Fruit fly (Drosophila melanogaster) whole organism, embryonic: ENCODE data around the gene SCCRO.
A peak's percentile ranks its signal among the peaks of the same experiment; 100 is the strongest.

Experiments used
- ATbp ChIP-seq: fragments of 200-800 bp; sonication (Bioruptor generic); optimal IDR thresholded peaks from 2 replicates; lab custom pipeline; 2017; ENCODE audit warnings: missing biosample characterization, mild to moderate bottlenecking, missing genetic modification characterization, missing genetic modification reagents
- Ada2b ChIP-seq: fragments of 200-800 bp; sonication (Bioruptor generic); IDR thresholded peaks from 2 replicates; pipeline ENCODE4 v1.3.6; 2022; ENCODE audit warnings: missing biosample characterization, missing genetic modification characterization
- Atf-2 ChIP-seq: fragments of 200-800 bp; sonication (Bioruptor generic); optimal IDR thresholded peaks from 2 replicates; lab custom pipeline; 2016; ENCODE audit warnings: missing biosample characterization, missing genetic modification characterization
- Bteb2 ChIP-seq: fragments of 200-800 bp; sonication (Bioruptor generic); optimal IDR thresholded peaks from 2 replicates; lab custom pipeline; 2016; ENCODE audit warnings: missing biosample characterization, missing genetic modification characterization
- CG10654 ChIP-seq: fragments of 200-800 bp; sonication (Bioruptor generic); optimal IDR thresholded peaks from 2 replicates; lab custom pipeline; 2016; ENCODE audit warnings: missing biosample characterization, missing genetic modification characterization
- CG11456 ChIP-seq: fragments of 200-800 bp; sonication (Bioruptor generic); IDR thresholded peaks from 3 replicates; pipeline ENCODE4 v1.3.6; 2022; ENCODE audit warnings: missing biosample characterization, missing genetic modification characterization
- CG12104 ChIP-seq: fragments of 200-800 bp; sonication (Bioruptor generic); optimal IDR thresholded peaks from 3 replicates; lab custom pipeline; 2016; ENCODE audit warnings: missing biosample characterization, missing genetic modification characterization
- CG12219 ChIP-seq: fragments of 200-800 bp; sonication (Bioruptor generic); optimal IDR thresholded peaks from 3 replicates; lab custom pipeline; 2018; ENCODE audit warnings: missing biosample characterization, mild to moderate bottlenecking, missing genetic modification characterization
- CG12299 ChIP-seq: fragments of 200-800 bp; sonication (Bioruptor generic); optimal IDR thresholded peaks from 2 replicates; lab custom pipeline; 2018; ENCODE audit warnings: missing biosample characterization, mild to moderate bottlenecking, missing genetic modification characterization
- CG1233 ChIP-seq: fragments of 200-800 bp; sonication (Bioruptor generic); optimal IDR thresholded peaks from 4 replicates; lab custom pipeline; 2018; ENCODE audit warnings: missing biosample characterization, mild to moderate bottlenecking, missing genetic modification characterization
- CG12942 ChIP-seq: fragments of 200-800 bp; sonication (Bioruptor generic); optimal IDR thresholded peaks from 3 replicates; lab custom pipeline; 2016; ENCODE audit warnings: missing biosample characterization, missing genetic modification characterization
- CG13287 ChIP-seq: fragments of 200-800 bp; sonication (Bioruptor generic); IDR thresholded peaks from 2 replicates; pipeline ENCODE4 v1.3.6; 2022; ENCODE audit warnings: missing biosample characterization, missing genetic modification characterization; ENCODE audit not compliant: partially characterized antibody
- CG13775 ChIP-seq: fragments of 200-800 bp; sonication (Bioruptor generic); optimal IDR thresholded peaks from 3 replicates; lab custom pipeline; 2017; ENCODE audit warnings: missing biosample characterization, mild to moderate bottlenecking, missing genetic modification characterization
- CG14965 ChIP-seq: fragments of 200-800 bp; sonication (Bioruptor generic); optimal IDR thresholded peaks from 2 replicates; lab custom pipeline; 2016; ENCODE audit warnings: missing biosample characterization, missing genetic modification characterization, borderline replicate concordance
- CG1603 ChIP-seq: fragments of 200-800 bp; sonication (Bioruptor generic); optimal IDR thresholded peaks from 2 replicates; lab custom pipeline; 2019; ENCODE audit warnings: missing biosample characterization, mild to moderate bottlenecking, missing genetic modification characterization, moderate library complexity
- CG17612 ChIP-seq: fragments of 200-800 bp; sonication (Bioruptor generic); IDR thresholded peaks from 2 replicates; pipeline ENCODE4 v1.3.6; 2022; ENCODE audit warnings: missing biosample characterization, missing genetic modification characterization
- CG31388 ChIP-seq: fragments of 200-800 bp; sonication (Bioruptor generic); optimal IDR thresholded peaks from 2 replicates; lab custom pipeline; 2016; ENCODE audit warnings: missing biosample characterization, missing genetic modification characterization
- CG32532 ChIP-seq: fragments of 200-800 bp; sonication (Bioruptor generic); IDR thresholded peaks from 2 replicates; pipeline ENCODE4 v1.3.6; 2022; ENCODE audit warnings: missing biosample characterization, missing genetic modification characterization
- CG4328 ChIP-seq: fragments of 200-800 bp; sonication (Bioruptor generic); optimal IDR thresholded peaks from 3 replicates; lab custom pipeline; 2017; ENCODE audit warnings: missing biosample characterization, missing genetic modification reagents, missing genetic modification characterization
- CG4404 ChIP-seq: fragments of 200-800 bp; sonication (Bioruptor generic); IDR thresholded peaks from 2 replicates; pipeline ENCODE4 v1.3.6; 2022; ENCODE audit warnings: missing biosample characterization, missing genetic modification characterization
- CG7271 ChIP-seq: fragments of 200-800 bp; sonication (Bioruptor generic); optimal IDR thresholded peaks from 2 replicates; lab custom pipeline; 2018; ENCODE audit warnings: missing biosample characterization, mild to moderate bottlenecking, missing genetic modification characterization, moderate library complexity
- CG8089 ChIP-seq: fragments of 200-800 bp; sonication (Bioruptor generic); optimal IDR thresholded peaks from 3 replicates; lab custom pipeline; 2016; ENCODE audit warnings: missing biosample characterization, missing genetic modification characterization
- CG8281 ChIP-seq: fragments of 200-800 bp; sonication (Bioruptor generic); optimal IDR thresholded peaks from 2 replicates; lab custom pipeline; 2018; ENCODE audit warnings: missing biosample characterization, mild to moderate bottlenecking, missing genetic modification characterization, moderate library complexity
- CG9932 ChIP-seq: fragments of 200-800 bp; sonication (Bioruptor generic); IDR thresholded peaks from 2 replicates; pipeline ENCODE4 v1.3.6; 2022; ENCODE audit warnings: missing biosample characterization, missing genetic modification characterization
- Chrac-16 ChIP-seq: fragments of 200-800 bp; sonication (Bioruptor generic); optimal IDR thresholded peaks from 3 replicates; lab custom pipeline; 2016; ENCODE audit warnings: missing biosample characterization, missing genetic modification characterization
- D ChIP-seq, 2 experiments: fragments of 200-800 bp in 1 of 2; fragments of >200 bp in 1 of 2; sonication (Bioruptor generic) in 1 of 2; optimal IDR thresholded peaks; 2 replicates in 1 of 2; 3 replicates in 1 of 2; lab custom pipeline; 2017; ENCODE audit warnings: mild to moderate bottlenecking in 1 of 2, missing biosample characterization in 1 of 2, missing genetic modification characterization in 1 of 2, missing genetic modification reagents in 1 of 2
- HLHmδ ChIP-seq: fragments of 200-800 bp; sonication (Bioruptor generic); optimal IDR thresholded peaks from 2 replicates; lab custom pipeline; 2018; ENCODE audit warnings: missing biosample characterization, mild to moderate bottlenecking, missing genetic modification characterization, moderate library complexity
- Hmx ChIP-seq: fragments of 200-800 bp; sonication (Bioruptor generic); optimal IDR thresholded peaks from 2 replicates; lab custom pipeline; 2016; ENCODE audit warnings: missing biosample characterization, missing genetic modification characterization
- Hr3 ChIP-seq: fragments of 200-800 bp; sonication (Bioruptor generic); optimal IDR thresholded peaks from 3 replicates; lab custom pipeline; 2016; ENCODE audit warnings: missing biosample characterization, missing genetic modification characterization
- Rfx ChIP-seq: fragments of 200-800 bp; sonication (Bioruptor generic); IDR thresholded peaks from 2 replicates; pipeline ENCODE4 v1.3.6; 2022; ENCODE audit warnings: missing biosample characterization, missing genetic modification characterization
- Rx ChIP-seq: fragments of 200-800 bp; sonication (Bioruptor generic); IDR thresholded peaks from 2 replicates; pipeline ENCODE4 v1.3.6; 2022; ENCODE audit warnings: missing biosample characterization, missing genetic modification characterization
- Sox102F ChIP-seq: fragments of 200-800 bp; sonication (Bioruptor generic); optimal IDR thresholded peaks from 2 replicates; lab custom pipeline; 2018; ENCODE audit warnings: missing biosample characterization, mild to moderate bottlenecking, missing genetic modification characterization, moderate library complexity
- Tbp ChIP-seq: fragments of >200 bp; optimal IDR thresholded peaks from 2 replicates; lab custom pipeline; 2018; ENCODE audit warnings: missing biosample characterization, missing genetic modification characterization
- abd-A ChIP-seq: fragments of 200-800 bp; sonication (Bioruptor generic); optimal IDR thresholded peaks from 3 replicates; lab custom pipeline; 2019; ENCODE audit warnings: missing biosample characterization, mild to moderate bottlenecking, missing genetic modification characterization, moderate library complexity
- gem ChIP-seq: fragments of 200-800 bp; sonication (Bioruptor generic); optimal IDR thresholded peaks from 2 replicates; lab custom pipeline; 2019; ENCODE audit warnings: missing biosample characterization, mild to moderate bottlenecking, missing genetic modification characterization, moderate library complexity
- gro ChIP-seq: fragments of 200-800 bp; sonication (Bioruptor generic); optimal IDR thresholded peaks from 2 replicates; lab custom pipeline; 2016; ENCODE audit warnings: missing biosample characterization, missing genetic modification characterization
- lov ChIP-seq, 2 experiments: fragments of 200-800 bp in 1 of 2; fragments of >200 bp in 1 of 2; sonication (Bioruptor generic) in 1 of 2; IDR thresholded peaks in 1 of 2; optimal IDR thresholded peaks in 1 of 2; 2 replicates in 1 of 2; 3 replicates in 1 of 2; pipeline versions ENCODE4 v1.3.6 to Lab custom; 2017 to 2022; ENCODE audit warnings: missing biosample characterization in 1 of 2, missing genetic modification characterization in 1 of 2
- nom ChIP-seq: fragments of 200-800 bp; sonication (Bioruptor generic); optimal IDR thresholded peaks from 2 replicates; lab custom pipeline; 2017; ENCODE audit warnings: missing biosample characterization, missing genetic modification characterization, mild to moderate bottlenecking, moderate library complexity, missing genetic modification reagents
- oc ChIP-seq: fragments of 200-800 bp; sonication (Bioruptor generic); optimal IDR thresholded peaks from 2 replicates; lab custom pipeline; 2018; ENCODE audit warnings: missing biosample characterization, mild to moderate bottlenecking, missing genetic modification characterization, moderate library complexity
- pita ChIP-seq: fragments of 200-800 bp; sonication (Bioruptor generic); optimal IDR thresholded peaks from 2 replicates; lab custom pipeline; 2017; ENCODE audit warnings: missing biosample characterization, mild to moderate bottlenecking, missing genetic modification characterization
- row ChIP-seq: fragments of 200-800 bp; sonication (Bioruptor generic); IDR thresholded peaks from 3 replicates; pipeline ENCODE4 v1.3.6; 2022; ENCODE audit warnings: missing biosample characterization, missing genetic modification characterization
- salm ChIP-seq: fragments of 200-800 bp; sonication (Bioruptor generic); optimal IDR thresholded peaks from 2 replicates; lab custom pipeline; 2018; ENCODE audit warnings: missing biosample characterization, mild to moderate bottlenecking, missing genetic modification characterization
- scrt ChIP-seq: fragments of 200-800 bp; sonication (Bioruptor generic); optimal IDR thresholded peaks from 2 replicates; lab custom pipeline; 2018; ENCODE audit warnings: missing biosample characterization, mild to moderate bottlenecking, missing genetic modification characterization, moderate library complexity
- tin ChIP-seq: fragments of 200-800 bp; sonication (Bioruptor generic); optimal IDR thresholded peaks from 3 replicates; lab custom pipeline; 2016; ENCODE audit warnings: missing biosample characterization, missing genetic modification characterization
- trh ChIP-seq: fragments of 200-800 bp; sonication (Bioruptor generic); optimal IDR thresholded peaks from 2 replicates; lab custom pipeline; 2016; ENCODE audit warnings: missing biosample characterization, missing genetic modification characterization
- vfl ChIP-seq: fragments of 200-800 bp; sonication (Bioruptor generic); optimal IDR thresholded peaks from 2 replicates; lab custom pipeline; 2016; ENCODE audit warnings: missing biosample characterization, missing genetic modification characterization
- z ChIP-seq: fragments of 200-800 bp; sonication (Bioruptor generic); IDR thresholded peaks from 3 replicates; pipeline ENCODE4 v1.3.6; 2022; ENCODE audit warnings: missing biosample characterization, missing genetic modification characterization
- zen ChIP-seq: fragments of 200-800 bp; sonication (Bioruptor generic); optimal IDR thresholded peaks from 3 replicates; lab custom pipeline; 2018; ENCODE audit warnings: missing biosample characterization, mild to moderate bottlenecking, missing genetic modification characterization, moderate library complexity
- zen2 ChIP-seq: fragments of 200-800 bp; sonication (Bioruptor generic); IDR thresholded peaks from 3 replicates; pipeline ENCODE4 v1.3.6; 2022; ENCODE audit warnings: missing biosample characterization, missing genetic modification characterization; ENCODE audit not compliant: partially characterized antibody

The SCCRO gene

DNA sequence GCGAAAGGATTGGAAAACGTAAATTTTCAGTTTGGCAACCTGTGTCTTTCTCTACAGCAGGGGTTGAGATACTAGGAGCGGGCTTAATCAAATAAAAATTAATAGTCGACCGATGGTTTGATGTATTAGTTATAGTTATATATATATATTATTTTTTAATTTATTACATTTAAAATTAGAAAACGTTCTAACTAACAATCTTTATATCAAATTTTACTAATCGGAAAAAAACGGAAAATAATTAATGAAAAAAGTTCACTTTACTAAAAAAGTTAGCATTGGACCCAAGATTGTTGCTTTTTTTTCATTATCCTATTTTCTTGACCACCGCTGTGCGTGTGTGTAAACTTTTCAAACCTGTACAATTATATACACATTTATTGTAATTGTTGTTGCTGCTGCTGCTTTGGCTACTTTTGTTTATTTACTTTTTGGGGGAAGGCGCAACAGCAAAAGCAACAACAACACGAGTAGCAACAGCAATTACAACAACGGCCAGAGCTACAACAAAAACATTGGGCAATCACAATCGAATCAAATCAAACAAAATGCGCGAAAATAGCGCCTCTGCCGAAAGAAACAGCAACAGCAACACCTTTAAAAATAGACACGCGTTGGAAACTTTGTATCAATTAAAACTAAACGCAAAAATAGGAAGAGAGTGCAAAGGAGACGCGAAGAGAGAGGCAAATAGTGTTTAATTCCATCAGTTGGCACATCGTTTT is 29.5 kb downstream of the SCCRO start (continued):
- TF ChIP-seq abd-A, result no peak
- TF ChIP-seq Sox102F (GFP tag; lab: Kevin White, UChicago), result peak; percentile 69
- no peak for TF ChIP-seq Bteb2
- TF ChIP-seq scrt (GFP tag; lab: Kevin White, UChicago), result peak; percentile 4
- no peak for TF ChIP-seq CG1603 (tag; lab: Kevin White, UChicago)
- TF ChIP-seq Atf-2 (GFP tag; lab: Kevin White, UChicago), result no peak
- peak; percentile 22 for TF ChIP-seq CG12299 (tag; lab: Kevin White, UChicago)
- peak; percentile 15 for TF ChIP-seq CG1233
- TF ChIP-seq zen2 (GFP tag; lab: Robert Waterston, UW), result no peak
- TF ChIP-seq Rx, result no peak
- TF ChIP-seq CG13775 (GFP tag; lab: Kevin White, UChicago), result peak; percentile 46
- peak; percentile 44 for TF ChIP-seq Hr3 (GFP tag; lab: Kevin White, UChicago)
- TF ChIP-seq CG9932, result 0 out of 2 replicates have a peak, but pooled peaks have one; percentile 27
- TF ChIP-seq CG8089 (GFP tag; lab: Kevin White, UChicago), result no peak
- TF ChIP-seq HLHmδ (GFP tag; lab: Kevin White, UChicago), result no peak
- TF ChIP-seq CG32532 (GFP tag; lab: Robert Waterston, UW), result peak; percentile 63; the same call in 1 of the 2 replicates
- no peak for TF ChIP-seq CG31388
- TF ChIP-seq CG11456 (GFP tag; lab: Robert Waterston, UW), result no peak
- TF ChIP-seq pita, result no peak
- TF ChIP-seq CG4328 (GFP tag; lab: Kevin White, UChicago), result no peak
- peak; percentile 41 for TF ChIP-seq ATbp (GFP tag; lab: Kevin White, UChicago)
- TF ChIP-seq tin, result peak; percentile 17
- no peak for TF ChIP-seq gro (GFP tag; lab: Kevin White, UChicago)
- TF ChIP-seq CG12942, result no peak
- TF ChIP-seq lov (optimal IDR thresholded peaks at IDR 0.05; lab: Kevin White, UChicago), result no peak
- no peak for TF ChIP-seq lov (GFP tag; IDR thresholded peaks at IDR 0.05; lab: Robert Waterston, UW)
- peak; percentile 42 for TF ChIP-seq salm (tag; lab: Kevin White, UChicago)
- TF ChIP-seq CG10654 (GFP tag; lab: Kevin White, UChicago), result no peak
- TF ChIP-seq CG13287 (GFP tag; lab: Robert Waterston, UW), result no peak
- TF ChIP-seq Tbp (GFP tag; lab: Kevin White, UChicago), result no peak
- TF ChIP-seq CG12104 (GFP tag; lab: Kevin White, UChicago), result no peak
- no peak for TF ChIP-seq CG14965 (GFP tag; lab: Kevin White, UChicago)
- TF ChIP-seq Rfx (GFP tag; lab: Robert Waterston, UW), result peak; percentile 54
- TF ChIP-seq row, result peak; percentile 58
- peak; percentile 33 for TF ChIP-seq oc
- no peak for TF ChIP-seq Hmx
- TF ChIP-seq CG17612 (GFP tag; lab: Robert Waterston, UW), result no peak
- no peak for TF ChIP-seq CG4404 (GFP tag; lab: Robert Waterston, UW)
- no peak for TF ChIP-seq zen
- TF ChIP-seq z (GFP tag; lab: Robert Waterston, UW), result no peak
- TF ChIP-seq trh (GFP tag; lab: Kevin White, UChicago), result no peak
- peak; percentile 6 for TF ChIP-seq Chrac-16 (GFP tag; lab: Kevin White, UChicago)
- peak; percentile 31 for TF ChIP-seq CG7271
- TF ChIP-seq CG12219 (GFP tag; lab: Kevin White, UChicago), result no peak
- TF ChIP-seq CG8281 (tag; lab: Kevin White, UChicago), result no peak
- TF ChIP-seq nom (GFP tag; lab: Kevin White, UChicago), result no peak
- TF ChIP-seq vfl (GFP tag; lab: Kevin White, UChicago), result no peak
- no peak for TF ChIP-seq D (optimal IDR thresholded peaks at IDR 0.05; lab: Kevin White, UChicago)
- peak; percentile 21 for TF ChIP-seq D (GFP tag; optimal IDR thresholded peaks at IDR 0.05; lab: Kevin White, UChicago)
- TF ChIP-seq Ada2b, result 0 out of 2 replicates have a peak, but pooled peaks have one; percentile 17
- peak; percentile 85 for TF ChIP-seq gem
